Fruit fly (Drosophila melanogaster): Measurements from ENCODE around the gene Twdlalpha.

DNA sequence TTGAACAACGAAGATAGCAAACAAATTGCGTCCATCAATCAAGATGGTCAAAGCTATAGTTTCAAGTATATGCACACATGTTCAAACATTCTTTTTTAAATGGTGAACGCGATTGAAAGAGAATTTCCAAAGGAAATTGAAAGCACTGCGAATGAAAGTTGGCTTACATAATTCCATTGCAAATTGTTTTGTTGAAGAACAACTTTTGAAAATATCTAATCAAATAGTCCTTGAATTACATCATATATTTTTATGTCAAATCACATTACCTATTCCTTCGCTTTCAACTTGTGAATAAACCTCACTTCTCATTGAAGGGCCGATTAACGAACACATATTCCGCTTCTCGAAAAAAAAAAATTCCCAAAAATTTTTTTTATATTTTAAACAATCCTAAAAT lies 2.0 kb upstream of the Twdlalpha start, which contains the start of gene CG32568:
- no peak for TF ChIP-seq CTCF (optimal IDR thresholded peaks at IDR 0.05)
- no peak for TF ChIP-seq CG8478 (optimal IDR thresholded peaks at IDR 0.05)

All from S2 (cell line).